Fruit fly (Drosophila melanogaster) whole organism, adult: ENCODE results near the gene CG5731.

Source experiments
- CG14711 ChIP-seq: fragments of 200-800 bp; sonication (Bioruptor generic); optimal IDR thresholded peaks from 2 replicates; lab custom pipeline; 2018; ENCODE audit warnings: missing biosample characterization, mild to moderate bottlenecking, missing genetic modification characterization, moderate library complexity
- CG1620 ChIP-seq: fragments of 200-800 bp; sonication (Bioruptor generic); optimal IDR thresholded peaks from 2 replicates; lab custom pipeline; 2016; ENCODE audit warnings: missing biosample characterization, missing genetic modification characterization
- CG5204 ChIP-seq: fragments of 200-800 bp; sonication (Bioruptor generic); optimal IDR thresholded peaks from 2 replicates; lab custom pipeline; 2016; ENCODE audit warnings: missing biosample characterization, missing genetic modification characterization
- CG7045 ChIP-seq: fragments of 200-800 bp; sonication (Bioruptor generic); optimal IDR thresholded peaks from 2 replicates; lab custom pipeline; 2017; ENCODE audit warnings: missing biosample characterization, mild to moderate bottlenecking, missing genetic modification characterization
- Hr96 ChIP-seq: fragments of 200-800 bp; sonication (Bioruptor generic); optimal IDR thresholded peaks from 2 replicates; lab custom pipeline; 2016; ENCODE audit warnings: missing biosample characterization, missing genetic modification characterization
- Mnt ChIP-seq: fragments of 200-800 bp; sonication (Bioruptor generic); optimal IDR thresholded peaks from 2 replicates; lab custom pipeline; 2016; ENCODE audit warnings: missing biosample characterization, mild to moderate bottlenecking, missing genetic modification characterization
- bab1 ChIP-seq: fragments of 200-800 bp; sonication (Bioruptor generic); optimal IDR thresholded peaks from 3 replicates; lab custom pipeline; 2019; ENCODE audit warnings: missing biosample characterization, mild to moderate bottlenecking, missing genetic modification characterization, moderate library complexity
- cic ChIP-seq: fragments of 200-800 bp; sonication (Bioruptor generic); optimal IDR thresholded peaks from 2 replicates; lab custom pipeline; 2017; ENCODE audit warnings: missing biosample characterization, mild to moderate bottlenecking, missing genetic modification characterization, moderate library complexity
- cnc ChIP-seq, 2 experiments: fragments of >200 bp; optimal IDR thresholded peaks; 2 replicates each; lab custom pipeline; 2017
- ovo ChIP-seq: fragments of 200-800 bp; sonication (Bioruptor generic); optimal IDR thresholded peaks from 2 replicates; lab custom pipeline; 2016; ENCODE audit warnings: missing biosample characterization, missing genetic modification characterization

DNA sequence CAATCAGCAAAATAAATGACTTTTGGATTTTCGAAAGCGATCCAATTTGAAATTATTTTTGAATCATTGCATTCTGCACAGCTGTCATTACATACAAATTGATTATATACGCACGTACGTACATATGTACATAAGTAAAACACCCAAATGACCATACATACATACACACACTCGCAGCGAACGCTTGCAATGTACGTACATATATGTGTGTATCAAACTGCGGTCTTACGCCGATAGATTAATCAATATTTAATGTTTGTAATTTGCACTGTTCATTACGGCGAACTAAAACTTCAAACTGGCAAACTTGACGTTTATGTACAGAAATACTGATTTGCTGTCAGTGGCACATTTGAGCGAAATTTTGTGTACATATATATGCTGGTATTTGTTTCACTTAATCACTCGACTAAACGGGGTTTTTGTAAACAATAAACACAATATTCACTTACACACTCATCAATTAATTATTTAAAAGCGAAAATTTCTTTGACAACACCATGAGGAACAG, 16.7 kb upstream of the CG5731 start:
- TF ChIP-seq CG5204 (GFP tag; lab: Kevin White, UChicago) (no peak), Hr96 (no peak), bab1 (GFP tag; lab: Kevin White, UChicago) (no peak), CG14711 (tag; lab: Kevin White, UChicago) (no peak), ovo (GFP tag; lab: Kevin White, UChicago) (no peak), CG1620 (GFP tag; lab: Kevin White, UChicago) (no peak), cic (GFP tag; lab: Kevin White, UChicago) (no peak), Mnt (GFP tag; lab: Kevin White, UChicago) (no peak), CG7045 (GFP tag; lab: Kevin White, UChicago) (no peak), cnc (optimal IDR thresholded peaks at IDR 0.05; lab: Kevin White, UChicago) (no peak)
